Worm (Caenorhabditis elegans): ENCODE data around the gene srh-30.

Gene srh-30

DNA sequence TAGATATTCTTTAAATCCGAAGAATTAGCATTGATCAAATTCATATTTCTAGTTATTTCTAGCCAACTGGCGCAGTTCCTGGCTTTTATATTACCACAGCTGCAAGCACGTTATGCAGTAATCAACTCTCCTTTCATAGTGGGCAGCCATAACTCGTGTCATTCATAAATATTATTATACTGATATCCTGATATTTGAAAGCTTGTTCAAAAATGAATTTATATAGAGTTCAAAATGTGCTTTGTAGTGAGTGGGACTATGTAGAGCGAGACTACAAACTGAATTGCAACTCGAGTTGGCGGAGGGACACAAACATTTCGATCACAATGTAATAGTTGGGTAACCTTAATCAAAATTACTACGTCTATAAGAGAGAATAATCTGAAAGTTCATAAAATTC is at the start of gene srh-30:
Gene srh-30 (minus strand): TSS at position 101 of the 400 bp plus-strand sequence.
- TF ChIP-seq W03F9.2 (tag; optimal IDR thresholded peaks at IDR 0.05) = no peak
- TF ChIP-seq dao-5 (tag; optimal IDR thresholded peaks at IDR 0.05) = no peak
- TF ChIP-seq him-1 (tag; optimal IDR thresholded peaks at IDR 0.05) = no peak

DNA sequence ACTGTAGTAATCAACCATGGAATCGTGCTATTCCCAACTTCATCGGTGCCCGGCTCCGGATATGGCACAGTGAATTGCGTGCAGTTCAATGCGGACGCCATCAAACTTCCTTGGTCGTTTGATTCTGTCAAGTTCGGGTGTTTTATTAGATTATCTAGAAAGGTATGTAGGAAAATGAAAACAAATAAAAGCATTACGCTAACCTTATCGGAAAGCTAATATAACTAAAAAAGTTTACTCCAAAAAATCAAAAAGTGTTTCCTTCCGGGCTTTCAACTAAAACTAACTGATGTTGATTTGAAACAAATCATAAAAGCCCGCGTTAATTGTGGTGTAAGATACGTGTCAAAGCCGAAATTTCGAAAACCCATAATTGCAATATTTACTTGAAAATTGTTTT is 48.3 kb upstream of the srh-30 start, which contains the start of gene dmsr-13:
Gene dmsr-13 (minus strand): TSS at position 101 of the 400 bp plus-strand sequence.
- TF ChIP-seq W03F9.2 (tag; optimal IDR thresholded peaks at IDR 0.05) (no peak), him-1 (tag; optimal IDR thresholded peaks at IDR 0.05) (no peak), dao-5 (tag; optimal IDR thresholded peaks at IDR 0.05) (no peak)

DNA sequence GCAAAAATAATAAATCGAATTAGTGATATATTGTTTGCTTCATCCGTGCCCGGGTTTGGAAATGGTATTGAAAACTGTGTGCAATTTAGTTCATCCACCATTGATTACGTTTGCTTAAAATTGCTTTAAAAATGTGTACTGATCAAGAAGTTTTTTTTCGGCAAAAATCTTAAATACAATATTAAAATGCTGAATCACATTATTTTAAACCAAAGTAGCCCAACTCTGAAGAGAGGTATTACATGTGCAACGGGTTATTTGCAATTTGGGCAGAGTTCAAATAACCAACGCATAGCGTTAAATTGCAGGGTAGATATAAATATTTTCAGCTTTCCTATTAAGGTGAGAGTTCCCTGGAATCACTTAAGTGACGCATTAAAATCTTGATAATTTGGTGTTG is 45.6 kb upstream of the srh-30 start, which contains the start of gene dmsr-14:
Gene dmsr-14 (minus strand): TSS at position 101 of the 400 bp plus-strand sequence.
- TF ChIP-seq him-1 (tag; optimal IDR thresholded peaks at IDR 0.05) = no peak
- no peak for TF ChIP-seq W03F9.2 (tag; optimal IDR thresholded peaks at IDR 0.05)
- no peak for TF ChIP-seq dao-5 (tag; optimal IDR thresholded peaks at IDR 0.05)

DNA sequence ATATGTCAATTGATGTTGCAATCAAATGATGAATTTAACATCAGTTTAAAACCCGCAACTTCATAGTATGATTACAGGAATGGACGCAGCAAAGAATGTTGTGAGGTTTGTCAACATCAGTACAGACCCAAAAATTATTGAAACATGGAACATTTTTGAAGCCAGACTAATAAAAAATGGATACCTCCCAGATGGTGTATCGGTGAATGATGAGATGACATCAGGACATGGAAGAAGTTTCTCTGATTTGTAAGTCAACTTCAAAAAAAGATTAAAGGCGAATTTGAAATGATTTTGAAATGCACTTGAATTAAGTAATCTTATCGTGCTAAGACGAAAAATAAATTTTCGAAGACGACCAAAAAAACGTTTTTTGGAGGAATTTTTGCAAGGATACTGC is 42.3 kb upstream of the srh-30 start:
- TF ChIP-seq dao-5 (tag; optimal IDR thresholded peaks at IDR 0.05) (no peak), W03F9.2 (tag; optimal IDR thresholded peaks at IDR 0.05) (no peak), him-1 (tag; optimal IDR thresholded peaks at IDR 0.05) (no peak)

DNA sequence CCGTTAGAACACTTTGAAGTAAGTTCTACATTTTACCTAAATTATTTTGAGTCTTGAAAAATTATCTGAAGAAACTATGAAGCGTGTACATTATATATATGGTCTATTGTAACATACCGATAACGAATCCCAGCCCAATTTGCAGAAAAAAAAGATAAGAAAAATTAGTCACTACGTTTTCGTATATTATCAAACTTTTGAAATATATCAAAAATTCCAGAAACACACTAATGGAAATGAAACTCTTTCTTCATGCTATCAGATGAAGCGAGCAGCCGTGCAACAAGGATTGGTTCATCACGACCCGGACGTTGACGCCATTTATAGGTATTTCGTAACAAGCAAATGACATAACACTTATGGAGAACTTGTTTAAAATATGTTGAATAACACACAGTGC is 40.3 kb upstream of the srh-30 start:
- TF ChIP-seq him-1 (tag; optimal IDR thresholded peaks at IDR 0.05) (no peak), dao-5 (tag; optimal IDR thresholded peaks at IDR 0.05) (no peak), W03F9.2 (tag; optimal IDR thresholded peaks at IDR 0.05) (no peak)

DNA sequence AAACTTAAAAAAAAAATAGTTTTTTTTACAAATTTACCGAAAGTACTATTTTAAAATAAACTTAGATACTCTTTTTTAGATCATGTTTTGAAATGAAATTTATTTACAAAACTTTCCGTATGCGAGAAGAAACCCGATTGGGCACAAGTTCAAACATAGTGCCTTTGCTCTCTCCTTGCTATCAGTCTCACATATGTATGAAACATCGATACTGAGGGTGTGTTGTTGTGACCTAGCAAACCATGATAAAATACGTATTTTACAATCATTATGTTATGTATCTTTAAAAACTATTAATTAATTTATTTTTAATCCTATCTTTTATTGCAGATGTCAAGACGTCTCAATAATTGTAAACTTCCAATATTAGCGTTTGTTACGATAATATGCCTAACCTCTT is 38.5 kb upstream of the srh-30 start:
- no peak for TF ChIP-seq W03F9.2 (tag; optimal IDR thresholded peaks at IDR 0.05)
- no peak for TF ChIP-seq him-1 (tag; optimal IDR thresholded peaks at IDR 0.05)
- no peak for TF ChIP-seq dao-5 (tag; optimal IDR thresholded peaks at IDR 0.05)

DNA sequence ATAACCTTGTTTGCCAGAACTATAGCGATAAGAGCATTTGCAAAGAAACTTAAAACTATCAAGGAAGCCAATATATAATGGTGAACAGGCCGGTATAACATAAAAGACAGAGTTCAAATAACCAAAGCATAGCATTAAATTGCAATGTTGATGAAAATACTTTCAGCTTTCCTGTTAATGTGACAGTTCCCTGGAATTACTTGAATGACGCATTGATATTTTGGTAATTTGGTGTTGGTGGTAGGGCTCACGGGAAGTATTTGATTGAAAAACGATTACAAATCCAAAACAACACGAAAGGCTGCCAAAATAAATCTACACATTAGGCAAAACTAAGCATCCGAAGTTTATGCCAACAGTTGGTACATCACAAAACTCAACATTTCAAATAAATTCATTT is 37.4 kb upstream of the srh-30 start, which contains the start of gene dmsr-16:
Gene dmsr-16 (minus strand): TSS at position 101 of the 400 bp plus-strand sequence.
- TF ChIP-seq dao-5 (tag; optimal IDR thresholded peaks at IDR 0.05) (no peak), W03F9.2 (tag; optimal IDR thresholded peaks at IDR 0.05) (no peak), him-1 (tag; optimal IDR thresholded peaks at IDR 0.05) (no peak)

DNA sequence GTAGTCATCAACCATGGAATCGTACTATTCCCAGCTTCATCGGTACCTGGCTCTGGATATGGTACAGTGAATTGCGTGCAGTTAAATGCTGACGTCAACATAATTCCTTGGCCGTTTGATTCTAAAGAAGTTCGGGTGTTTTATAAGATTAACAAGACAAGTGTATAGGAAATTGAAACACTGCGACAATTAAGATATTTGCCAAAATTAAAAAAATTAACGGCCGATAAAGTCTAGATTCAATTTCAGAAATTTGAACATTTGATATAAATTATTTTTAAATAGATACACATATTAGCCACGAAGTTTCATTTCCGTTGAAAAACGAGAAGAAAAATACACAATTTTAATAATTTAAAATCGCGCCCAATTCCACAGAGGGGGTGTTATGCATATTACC is 34.8 kb upstream of the srh-30 start, which contains the start of gene dmsr-12:
Gene dmsr-12 (minus strand): TSS at position 101 of the 400 bp plus-strand sequence.
- TF ChIP-seq him-1 (tag; optimal IDR thresholded peaks at IDR 0.05) (no peak), dao-5 (tag; optimal IDR thresholded peaks at IDR 0.05) (no peak), W03F9.2 (tag; optimal IDR thresholded peaks at IDR 0.05) (no peak)

DNA sequence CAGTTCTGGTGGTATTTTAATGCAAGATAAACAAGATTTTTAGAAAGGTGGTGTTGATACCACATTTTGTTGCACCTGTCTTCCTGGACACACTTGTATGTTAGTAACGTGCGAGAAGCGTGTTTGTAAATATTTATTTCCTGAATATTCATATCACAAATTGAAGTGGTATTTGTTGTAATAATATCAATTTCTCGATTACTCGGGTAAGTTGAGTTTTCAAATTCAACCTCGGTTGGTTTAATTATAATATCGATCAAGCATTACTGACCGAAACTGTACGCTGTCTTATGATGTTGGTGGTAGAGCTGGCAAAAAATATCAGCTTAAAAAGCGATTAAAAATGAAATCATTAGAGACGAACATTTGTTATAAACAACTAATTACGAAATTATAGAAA is 32.4 kb upstream of the srh-30 start, which contains the start of gene dmsr-11:
Gene dmsr-11 (minus strand): TSS at position 101 of the 400 bp plus-strand sequence.
- TF ChIP-seq W03F9.2 (tag; optimal IDR thresholded peaks at IDR 0.05) (no peak), him-1 (tag; optimal IDR thresholded peaks at IDR 0.05) (no peak), dao-5 (tag; optimal IDR thresholded peaks at IDR 0.05) (no peak)

DNA sequence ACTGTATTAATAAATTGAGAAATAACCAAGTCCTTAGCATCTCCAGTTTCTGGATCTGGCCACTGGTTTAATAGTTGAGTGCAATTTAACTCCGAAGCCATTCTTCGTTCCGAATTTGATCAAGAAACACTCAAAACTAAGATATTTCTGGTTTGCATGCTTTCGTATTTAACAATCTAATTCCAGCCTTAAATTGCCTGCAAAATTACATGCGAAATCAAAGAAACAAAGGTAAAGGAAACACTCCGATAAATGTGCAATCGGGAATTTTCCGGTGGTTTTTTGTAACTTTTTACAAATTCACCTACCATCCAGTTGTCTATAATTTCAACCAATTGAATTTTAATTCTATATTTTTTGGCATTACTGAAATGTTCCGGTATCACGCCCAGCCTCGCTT is 30.3 kb upstream of the srh-30 start, which contains the start of gene dmsr-10:
Gene dmsr-10 (minus strand): TSS at position 101 of the 400 bp plus-strand sequence.
- TF ChIP-seq dao-5 (tag; optimal IDR thresholded peaks at IDR 0.05) (no peak), W03F9.2 (tag; optimal IDR thresholded peaks at IDR 0.05) (no peak), him-1 (tag; optimal IDR thresholded peaks at IDR 0.05) (no peak)

DNA sequence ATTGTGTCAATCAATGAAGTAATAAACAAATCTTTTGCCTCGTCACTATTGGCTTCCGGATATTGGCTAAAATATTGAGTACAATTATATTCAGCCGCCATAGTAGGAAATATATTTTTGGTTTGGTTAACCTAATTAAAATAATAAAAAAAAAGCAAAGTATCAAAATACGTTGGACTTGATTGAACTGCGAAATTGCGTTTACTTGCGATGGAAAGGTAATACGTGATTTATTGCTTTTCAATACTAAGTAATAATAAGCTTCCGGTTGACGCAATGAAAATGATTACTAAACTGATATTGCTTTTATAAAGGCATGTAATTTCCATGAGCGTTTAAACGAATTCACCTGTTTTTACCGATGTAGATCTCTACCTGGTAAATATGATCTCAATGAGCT is 28.0 kb upstream of the srh-30 start, which contains the start of gene dmsr-9:
Gene dmsr-9 (minus strand): TSS at position 101 of the 400 bp plus-strand sequence.
- TF ChIP-seq W03F9.2 (tag; optimal IDR thresholded peaks at IDR 0.05) = no peak
- no peak for TF ChIP-seq dao-5 (tag; optimal IDR thresholded peaks at IDR 0.05)
- TF ChIP-seq him-1 (tag; optimal IDR thresholded peaks at IDR 0.05) = no peak

DNA sequence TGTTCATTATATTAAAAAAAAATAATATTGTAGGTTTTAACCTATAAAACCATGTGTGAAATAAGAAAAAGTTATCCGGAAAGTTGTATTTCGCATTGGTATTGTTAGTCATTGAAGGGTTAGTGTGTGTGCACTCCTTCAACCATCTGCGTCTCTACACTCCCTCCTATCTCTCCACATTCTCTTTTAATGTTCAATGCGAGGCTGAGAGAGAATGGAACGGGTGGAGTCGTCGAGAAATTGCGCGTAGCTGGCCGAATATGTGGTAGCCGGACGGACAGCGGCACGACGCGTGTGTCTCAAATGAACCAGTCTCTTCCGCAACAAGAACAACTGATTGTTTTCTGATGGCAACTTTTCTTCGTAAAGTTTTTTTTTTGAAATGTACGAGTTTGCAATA is 25.3 kb upstream of the srh-30 start:
- TF ChIP-seq him-1 (tag; optimal IDR thresholded peaks at IDR 0.05) (no peak), W03F9.2 (tag; optimal IDR thresholded peaks at IDR 0.05) (no peak), dao-5 (tag; optimal IDR thresholded peaks at IDR 0.05) (no peak)

DNA sequence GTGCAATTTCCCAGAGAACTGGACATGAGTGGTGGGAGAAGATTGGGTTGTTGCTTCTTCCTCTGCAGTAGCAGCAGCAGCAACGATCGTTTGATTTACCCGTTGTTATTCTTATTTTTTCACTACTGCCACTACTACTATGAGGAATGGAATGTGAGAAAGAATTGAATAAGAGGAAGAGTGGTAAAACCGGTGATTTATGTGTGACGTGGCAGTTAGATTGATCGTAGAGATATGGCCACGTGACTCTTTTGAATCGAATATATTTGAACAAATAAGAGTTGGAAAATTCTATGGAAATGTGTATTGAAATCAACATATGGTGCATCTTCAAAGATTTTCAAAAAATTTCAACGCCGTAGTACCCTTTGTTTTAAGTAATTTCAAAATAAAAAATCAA is 24.7 kb upstream of the srh-30 start:
- TF ChIP-seq W03F9.2 (tag; optimal IDR thresholded peaks at IDR 0.05) (no peak), dao-5 (tag; optimal IDR thresholded peaks at IDR 0.05) (no peak), him-1 (tag; optimal IDR thresholded peaks at IDR 0.05) (no peak)

DNA sequence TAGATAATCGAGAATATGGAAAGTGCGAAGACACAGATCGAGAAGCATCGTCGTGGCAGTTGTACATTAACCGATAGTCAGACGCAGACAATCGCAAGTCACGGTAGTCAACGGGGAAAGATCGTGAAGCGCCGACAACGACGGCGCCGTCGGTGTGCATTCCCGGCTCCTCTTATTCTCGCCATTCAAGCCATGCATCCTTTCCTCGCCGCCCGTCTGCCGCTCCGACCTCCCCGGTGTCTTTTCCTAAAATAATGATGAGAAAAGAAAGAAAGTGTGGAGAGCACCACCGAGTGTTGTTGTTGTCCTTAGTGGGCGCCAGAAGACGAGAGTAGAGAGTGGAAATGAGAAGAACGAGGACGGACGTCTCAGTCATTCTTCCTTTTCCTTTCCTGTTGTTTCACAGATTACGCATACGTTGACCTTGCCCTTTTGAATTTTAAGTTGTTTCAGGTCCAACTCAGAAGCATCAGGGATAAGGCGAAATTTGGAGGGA is 22.2 kb upstream of the srh-30 start, which contains the start of gene ZC404.1:
Gene ZC404.1 (plus strand): TSS at position 446 of the 496 bp plus-strand sequence.
- no peak for TF ChIP-seq him-1 (tag; optimal IDR thresholded peaks at IDR 0.05)

DNA sequence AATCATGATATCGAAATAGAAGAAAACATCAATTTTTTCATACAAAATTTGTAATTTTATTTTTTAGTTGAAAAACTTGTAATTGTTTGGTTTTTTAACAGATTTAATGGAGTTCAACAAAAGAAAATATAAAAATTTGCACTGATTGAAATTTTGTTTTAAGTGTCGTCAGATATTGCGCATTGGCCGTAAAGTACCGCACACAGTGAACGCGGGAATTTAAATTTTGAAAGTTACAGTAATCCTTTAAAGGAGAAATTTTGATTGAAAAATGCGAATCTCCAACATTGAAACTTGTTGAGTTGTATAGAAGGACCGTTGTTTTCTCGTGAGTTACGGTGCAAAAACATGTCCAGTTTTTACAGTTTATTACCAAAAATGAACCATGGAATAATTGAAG is 21.4 kb upstream of the srh-30 start:
- TF ChIP-seq W03F9.2 (tag; optimal IDR thresholded peaks at IDR 0.05) = no peak
- no peak for TF ChIP-seq dao-5 (tag; optimal IDR thresholded peaks at IDR 0.05)
- TF ChIP-seq him-1 (tag; optimal IDR thresholded peaks at IDR 0.05) = no peak

Data from whole organism, L4/young adult.